Fruit fly (Drosophila melanogaster): Measurements from ENCODE around the gene IntS11.
A peak's percentile ranks its signal among the peaks of the same experiment; 100 is the strongest.

The IntS11 gene

dm6 chr3R:29737891-29738290 is 7.2 kb upstream of the IntS11 start, which contains the start of gene Gnpnat (continued):
- no peak for TF ChIP-seq bigmax (GFP tag; optimal IDR thresholded peaks at IDR 0.05)
- peak; percentile 3 for TF ChIP-seq maf-S (GFP tag; optimal IDR thresholded peaks at IDR 0.05)
- TF ChIP-seq CG15479 (GFP tag; optimal IDR thresholded peaks at IDR 0.05), result no peak
- no peak for TF ChIP-seq chm (GFP tag; IDR thresholded peaks at IDR 0.05)
- peak; percentile 69 for TF ChIP-seq CG7839 (tag; optimal IDR thresholded peaks at IDR 0.05)
- TF ChIP-seq CG17612 (GFP tag; IDR thresholded peaks at IDR 0.05), result no peak
- no peak for TF ChIP-seq CG17568 (GFP tag; optimal IDR thresholded peaks at IDR 0.05)
- peak; percentile 48 for TF ChIP-seq caup (GFP tag; optimal IDR thresholded peaks at IDR 0.05; ENCODE audit: severe bottlenecking)
- no peak for TF ChIP-seq CG9932 (GFP tag; IDR thresholded peaks at IDR 0.05)
- TF ChIP-seq sc (optimal IDR thresholded peaks at IDR 0.05), result no peak
- TF ChIP-seq sc (GFP tag; optimal IDR thresholded peaks at IDR 0.05), result no peak
- TF ChIP-seq fd102C (GFP tag; optimal IDR thresholded peaks at IDR 0.05), result no peak
- TF ChIP-seq CG7556 (GFP tag; optimal IDR thresholded peaks at IDR 0.05), result peak; percentile 66
- TF ChIP-seq CG13123 (GFP tag; optimal IDR thresholded peaks at IDR 0.05), result no peak
- TF ChIP-seq dmrt99B (tag; optimal IDR thresholded peaks at IDR 0.05), result peak; percentile 63
- TF ChIP-seq p53 (GFP tag; optimal IDR thresholded peaks at IDR 0.05), result no peak
- peak; percentile 31 for TF ChIP-seq CG3407 (GFP tag; optimal IDR thresholded peaks at IDR 0.05)
- no peak for TF ChIP-seq Tbp (GFP tag; optimal IDR thresholded peaks at IDR 0.05)
- TF ChIP-seq luna (GFP tag; optimal IDR thresholded peaks at IDR 0.05), result no peak
- TF ChIP-seq sim (GFP tag; IDR thresholded peaks at IDR 0.05), result no peak
- TF ChIP-seq MBD-R2 (GFP tag; IDR thresholded peaks at IDR 0.05), result no peak
- TF ChIP-seq zen (tag; optimal IDR thresholded peaks at IDR 0.05), result peak; percentile 31
- TF ChIP-seq ken (GFP tag; IDR thresholded peaks at IDR 0.05), result no peak
- TF ChIP-seq CG12071 (GFP tag; optimal IDR thresholded peaks at IDR 0.05), result no peak
- TF ChIP-seq chinmo (GFP tag; IDR thresholded peaks at IDR 0.05; ENCODE audit: partially characterized antibody), result no peak
- no peak for TF ChIP-seq CG2129 (GFP tag; IDR thresholded peaks at IDR 0.05; ENCODE audit: partially characterized antibody)
- no peak for TF ChIP-seq exex (tag; optimal IDR thresholded peaks at IDR 0.05)
- peak; percentile 81 for TF ChIP-seq CG18599 (GFP tag; optimal IDR thresholded peaks at IDR 0.05)
- TF ChIP-seq CG11247 (GFP tag; IDR thresholded peaks at IDR 0.05), result no peak
- no peak for TF ChIP-seq stwl (tag; optimal IDR thresholded peaks at IDR 0.05)
- no peak for TF ChIP-seq pros (GFP tag; optimal IDR thresholded peaks at IDR 0.05)
- peak; percentile 67 for TF ChIP-seq Fer3 (tag; optimal IDR thresholded peaks at IDR 0.05)
- no peak for TF ChIP-seq btn (GFP tag; optimal IDR thresholded peaks at IDR 0.05)
- peak; percentile 26 for TF ChIP-seq Deaf1 (tag; optimal IDR thresholded peaks at IDR 0.05)
- no peak for TF ChIP-seq shn (GFP tag; optimal IDR thresholded peaks at IDR 0.05)
- peak; percentile 58 for TF ChIP-seq CG2120 (GFP tag; optimal IDR thresholded peaks at IDR 0.05)
- no peak for TF ChIP-seq CG10321 (GFP tag; IDR thresholded peaks at IDR 0.05)
- no peak for TF ChIP-seq Antp (GFP tag; optimal IDR thresholded peaks at IDR 0.05)
- no peak for TF ChIP-seq pnt (GFP tag; optimal IDR thresholded peaks at IDR 0.05)
- TF ChIP-seq klu (GFP tag; IDR thresholded peaks at IDR 0.05), result no peak
- no peak for TF ChIP-seq CG4404 (GFP tag; IDR thresholded peaks at IDR 0.05)
- no peak for TF ChIP-seq otp (GFP tag; IDR thresholded peaks at IDR 0.05)
- no peak for TF ChIP-seq Sry-β (GFP tag; optimal IDR thresholded peaks at IDR 0.05)
- TF ChIP-seq mld (GFP tag; IDR thresholded peaks at IDR 0.05; ENCODE audit: partially characterized antibody), result no peak
- peak; percentile 60 for TF ChIP-seq CG9727 (GFP tag; optimal IDR thresholded peaks at IDR 0.05)
- TF ChIP-seq zfh2 (GFP tag; optimal IDR thresholded peaks at IDR 0.05), result no peak
- TF ChIP-seq CG31224 (GFP tag; IDR thresholded peaks at IDR 0.05), result no peak
- TF ChIP-seq CrebB (tag; optimal IDR thresholded peaks at IDR 0.05), result peak; percentile 5
- TF ChIP-seq Xrp1 (GFP tag; IDR thresholded peaks at IDR 0.05), result no peak
- no peak for TF ChIP-seq en (GFP tag; optimal IDR thresholded peaks at IDR 0.05)
- TF ChIP-seq tgo (GFP tag; IDR thresholded peaks at IDR 0.05), result no peak
- TF ChIP-seq nerfin-1 (tag; optimal IDR thresholded peaks at IDR 0.05), result peak; percentile 17

All from whole organism, embryonic.